Fruit fly (Drosophila melanogaster) whole organism, embryonic: Measurements from ENCODE around the gene RpL18.

Source experiments
- B-H2 ChIP-seq: fragments of 200-800 bp; sonication (Bioruptor generic); optimal IDR thresholded peaks from 2 replicates; lab custom pipeline; 2018; ENCODE audit warnings: missing biosample characterization, mild to moderate bottlenecking, missing genetic modification characterization
- CG11723 ChIP-seq: fragments of 200-800 bp; sonication (Bioruptor generic); optimal IDR thresholded peaks from 2 replicates; lab custom pipeline; 2017; ENCODE audit warnings: missing biosample characterization, mild to moderate bottlenecking, missing genetic modification characterization
- CG12155 ChIP-seq: fragments of 200-800 bp; sonication (Bioruptor generic); optimal IDR thresholded peaks from 3 replicates; lab custom pipeline; 2016; ENCODE audit warnings: missing biosample characterization, missing genetic modification characterization
- CG12659 ChIP-seq: fragments of 200-800 bp; sonication (Bioruptor generic); optimal IDR thresholded peaks from 3 replicates; lab custom pipeline; 2017; ENCODE audit warnings: mild to moderate bottlenecking, missing biosample characterization, missing genetic modification reagents, missing genetic modification characterization
- CG13287 ChIP-seq: fragments of 200-800 bp; sonication (Bioruptor generic); IDR thresholded peaks from 2 replicates; pipeline ENCODE4 v1.3.6; 2022; ENCODE audit warnings: missing biosample characterization, missing genetic modification characterization; ENCODE audit not compliant: partially characterized antibody
- CG14710 ChIP-seq: fragments of 200-800 bp; sonication (Bioruptor generic); optimal IDR thresholded peaks from 3 replicates; lab custom pipeline; 2019; ENCODE audit warnings: missing biosample characterization, mild to moderate bottlenecking, missing genetic modification characterization, moderate library complexity
- CG15479 ChIP-seq: fragments of 200-800 bp; sonication (Bioruptor generic); optimal IDR thresholded peaks from 3 replicates; lab custom pipeline; 2019; ENCODE audit warnings: missing biosample characterization, mild to moderate bottlenecking, missing genetic modification characterization, moderate library complexity
- CG17385 ChIP-seq: fragments of 200-800 bp; sonication (Bioruptor generic); optimal IDR thresholded peaks from 3 replicates; lab custom pipeline; 2018; ENCODE audit warnings: missing biosample characterization, mild to moderate bottlenecking, missing genetic modification characterization
- CG17829 ChIP-seq: fragments of 200-800 bp; optimal IDR thresholded peaks from 2 replicates; lab custom pipeline; 2019; ENCODE audit warnings: missing biosample characterization, mild to moderate bottlenecking, missing genetic modification characterization, moderate library complexity
- CG18476 ChIP-seq: fragments of 200-800 bp; sonication (Bioruptor generic); optimal IDR thresholded peaks from 2 replicates; lab custom pipeline; 2016; ENCODE audit warnings: missing biosample characterization, mild to moderate bottlenecking, missing genetic modification characterization
- CG2875 ChIP-seq: fragments of 200-800 bp; sonication (Bioruptor generic); optimal IDR thresholded peaks from 2 replicates; lab custom pipeline; 2017; ENCODE audit warnings: missing biosample characterization, mild to moderate bottlenecking, missing genetic modification characterization, missing genetic modification reagents
- CG33213 ChIP-seq: fragments of 200-800 bp; sonication (Bioruptor generic); optimal IDR thresholded peaks from 3 replicates; lab custom pipeline; 2016; ENCODE audit warnings: missing biosample characterization, missing genetic modification characterization
- CG4617 ChIP-seq: fragments of 200-800 bp; sonication (Bioruptor generic); optimal IDR thresholded peaks from 3 replicates; lab custom pipeline; 2016; ENCODE audit warnings: missing biosample characterization, missing genetic modification characterization, borderline replicate concordance
- CG4707 ChIP-seq: fragments of 200-800 bp; sonication (Bioruptor generic); optimal IDR thresholded peaks from 2 replicates; lab custom pipeline; 2018; ENCODE audit warnings: missing biosample characterization, mild to moderate bottlenecking, missing genetic modification characterization, moderate library complexity
- CG4820 ChIP-seq: fragments of 200-800 bp; sonication (Bioruptor generic); optimal IDR thresholded peaks from 3 replicates; lab custom pipeline; 2016; ENCODE audit warnings: missing biosample characterization, missing genetic modification characterization
- CG8924 ChIP-seq: fragments of 200-800 bp; optimal IDR thresholded peaks from 3 replicates; lab custom pipeline; 2019; ENCODE audit warnings: missing biosample characterization, mild to moderate bottlenecking, missing genetic modification characterization, moderate library complexity
- CG9797 ChIP-seq: fragments of 200-800 bp; sonication (Bioruptor generic); optimal IDR thresholded peaks from 3 replicates; lab custom pipeline; 2018; ENCODE audit warnings: missing biosample characterization, mild to moderate bottlenecking, missing genetic modification characterization
- Dip2 ChIP-seq: fragments of 200-800 bp; sonication (Bioruptor generic); IDR thresholded peaks from 2 replicates; pipeline ENCODE4 v1.3.6; 2022; ENCODE audit warnings: missing biosample characterization, missing genetic modification characterization
- Dp ChIP-seq: fragments of 200-800 bp; sonication (Bioruptor generic); optimal IDR thresholded peaks from 2 replicates; lab custom pipeline; 2018; ENCODE audit warnings: missing biosample characterization, mild to moderate bottlenecking, missing genetic modification characterization, moderate library complexity
- GATAe ChIP-seq: fragments of 200-800 bp; sonication (Bioruptor generic); conservative IDR thresholded peaks from 2 replicates; pipeline ENCODE4 v1.3.6; 2022; ENCODE audit warnings: missing biosample characterization, missing genetic modification characterization
- Hmx ChIP-seq: fragments of 200-800 bp; sonication (Bioruptor generic); optimal IDR thresholded peaks from 2 replicates; lab custom pipeline; 2016; ENCODE audit warnings: missing biosample characterization, missing genetic modification characterization
- MESR4 ChIP-seq: fragments of 200-800 bp; sonication (Bioruptor generic); optimal IDR thresholded peaks from 2 replicates; lab custom pipeline; 2018; ENCODE audit warnings: missing biosample characterization, mild to moderate bottlenecking, missing genetic modification characterization, moderate library complexity
- Med ChIP-seq: fragments of 200-800 bp; sonication (Bioruptor generic); peaks from one replicate; lab custom pipeline; 2016; ENCODE audit warnings: missing biosample characterization, missing genetic modification characterization, mild to moderate bottlenecking, inconsistent platforms, moderate library complexity
- Nf-YB ChIP-seq: fragments of 200-800 bp; sonication (Bioruptor generic); optimal IDR thresholded peaks from 3 replicates; lab custom pipeline; 2019; ENCODE audit warnings: missing biosample characterization, mild to moderate bottlenecking, missing genetic modification characterization, moderate library complexity
- Pdp1 ChIP-seq, 2 experiments: fragments of 200-800 bp; sonication (Bioruptor generic); optimal IDR thresholded peaks; 3 replicates each; lab custom pipeline; 2016; ENCODE audit warnings: missing biosample characterization in 2 of 2, missing genetic modification characterization in 2 of 2, mild to moderate bottlenecking in 1 of 2, moderate library complexity in 1 of 2
- Rx ChIP-seq: fragments of 200-800 bp; sonication (Bioruptor generic); IDR thresholded peaks from 2 replicates; pipeline ENCODE4 v1.3.6; 2022; ENCODE audit warnings: missing biosample characterization, missing genetic modification characterization
- Sin3A ChIP-seq: fragments of >200 bp; optimal IDR thresholded peaks from 2 replicates; lab custom pipeline; 2018
- Spps ChIP-seq: fragments of 200-800 bp; sonication (Bioruptor generic); optimal IDR thresholded peaks from 2 replicates; lab custom pipeline; 2018; ENCODE audit warnings: missing biosample characterization, mild to moderate bottlenecking, missing genetic modification characterization
- Stat92E ChIP-seq, 3 experiments: fragments of >200 bp in 2 of 3; fragments of 200-800 bp in 1 of 3; sonication (Bioruptor generic) in 1 of 3; optimal IDR thresholded peaks; 2 replicates each; lab custom pipeline; 2017 to 2019; ENCODE audit warnings: missing biosample characterization in 3 of 3, missing genetic modification characterization in 3 of 3, mild to moderate bottlenecking in 1 of 3, moderate library complexity in 1 of 3
- amos ChIP-seq: fragments of 200-800 bp; sonication (Bioruptor generic); IDR thresholded peaks from 2 replicates; pipeline ENCODE4 v1.3.6; 2022; ENCODE audit warnings: missing biosample characterization, missing genetic modification characterization; ENCODE audit not compliant: partially characterized antibody
- bab2 ChIP-seq: fragments of 200-800 bp; sonication (Bioruptor generic); optimal IDR thresholded peaks from 2 replicates; lab custom pipeline; 2016; ENCODE audit warnings: missing biosample characterization, missing genetic modification characterization
- bcd ChIP-seq: fragments of 200-800 bp; sonication (Bioruptor generic); optimal IDR thresholded peaks from 2 replicates; lab custom pipeline; 2017; ENCODE audit warnings: missing biosample characterization, mild to moderate bottlenecking, missing genetic modification characterization
- dan ChIP-seq: fragments of 200-800 bp; sonication (Bioruptor generic); IDR thresholded peaks from 2 replicates; pipeline ENCODE4 v1.3.6; 2022; ENCODE audit warnings: missing biosample characterization, missing genetic modification characterization
- esg ChIP-seq: fragments of 200-800 bp; sonication (Bioruptor generic); conservative IDR thresholded peaks from 2 replicates; pipeline ENCODE4 v1.3.6; 2022; ENCODE audit warnings: missing biosample characterization, missing genetic modification characterization
- gfzf ChIP-seq: fragments of 200-800 bp; sonication (Bioruptor generic); optimal IDR thresholded peaks from 2 replicates; lab custom pipeline; 2016; ENCODE audit warnings: missing biosample characterization, mild to moderate bottlenecking, missing genetic modification characterization, moderate library complexity
- gt ChIP-seq: fragments of 200-800 bp; sonication (Bioruptor generic); IDR thresholded peaks from 2 replicates; pipeline ENCODE4 v1.3.6; 2022; ENCODE audit warnings: missing biosample characterization, missing genetic modification characterization
- her ChIP-seq: fragments of 200-800 bp; sonication (Bioruptor generic); optimal IDR thresholded peaks from 2 replicates; lab custom pipeline; 2016; ENCODE audit warnings: missing biosample characterization, missing genetic modification characterization
- hth ChIP-seq: fragments of >200 bp; optimal IDR thresholded peaks from 2 replicates; lab custom pipeline; 2017; ENCODE audit warnings: inconsistent platforms
- jing ChIP-seq: fragments of 200-800 bp; sonication (Bioruptor generic); optimal IDR thresholded peaks from 2 replicates; lab custom pipeline; 2018; ENCODE audit warnings: missing biosample characterization, mild to moderate bottlenecking, missing genetic modification characterization
- psq ChIP-seq: fragments of 200-800 bp; sonication (Bioruptor generic); optimal IDR thresholded peaks from 2 replicates; lab custom pipeline; 2017; ENCODE audit warnings: missing biosample characterization, missing genetic modification characterization
- row ChIP-seq: fragments of 200-800 bp; sonication (Bioruptor generic); IDR thresholded peaks from 3 replicates; pipeline ENCODE4 v1.3.6; 2022; ENCODE audit warnings: missing biosample characterization, missing genetic modification characterization
- sd ChIP-seq: fragments of 200-800 bp; sonication (Bioruptor generic); optimal IDR thresholded peaks from 3 replicates; lab custom pipeline; 2018; ENCODE audit warnings: missing biosample characterization, mild to moderate bottlenecking, missing genetic modification characterization, moderate library complexity
- sens ChIP-seq: fragments of 200-800 bp; sonication (Bioruptor generic); peaks from one replicate; lab custom pipeline; 2016; ENCODE audit warnings: missing biosample characterization, missing genetic modification characterization
- stwl ChIP-seq: fragments of 200-800 bp; sonication (Bioruptor generic); optimal IDR thresholded peaks from 3 replicates; lab custom pipeline; 2018; ENCODE audit warnings: missing biosample characterization, mild to moderate bottlenecking, missing genetic modification characterization, moderate library complexity
- tna ChIP-seq: fragments of 200-800 bp; sonication (Bioruptor generic); IDR thresholded peaks from 2 replicates; pipeline ENCODE4 v1.3.6; 2022; ENCODE audit warnings: missing biosample characterization, missing genetic modification characterization; ENCODE audit not compliant: partially characterized antibody
- unc-4 ChIP-seq: fragments of 200-800 bp; sonication (Bioruptor generic); IDR thresholded peaks from 2 replicates; pipeline ENCODE4 v1.3.6; 2022; ENCODE audit warnings: missing biosample characterization, missing genetic modification characterization; ENCODE audit not compliant: partially characterized antibody
- zen ChIP-seq: fragments of 200-800 bp; sonication (Bioruptor generic); optimal IDR thresholded peaks from 3 replicates; lab custom pipeline; 2018; ENCODE audit warnings: missing biosample characterization, mild to moderate bottlenecking, missing genetic modification characterization, moderate library complexity

RpL18 gene

dm6 chr3L:7243775-7244438 lies 2.8 kb upstream of the RpL18 start, which contains the start of the genes mRpL50 and mei-P22 (continued):
- no peak for TF ChIP-seq tna
- no peak for TF ChIP-seq dan
- TF ChIP-seq CG12155 (GFP tag; lab: Kevin White, UChicago): peak; percentile 9
- no peak for TF ChIP-seq Rx (GFP tag; lab: Robert Waterston, UW)
- TF ChIP-seq psq (GFP tag; lab: Kevin White, UChicago): no peak
- no peak for TF ChIP-seq Spps (tag; lab: Kevin White, UChicago)
- TF ChIP-seq Sin3A (lab: Kevin White, UChicago): no peak

- TF ChIP-seq esg (GFP tag; lab: Robert Waterston, UW) (no peak), Hmx (GFP tag; lab: Kevin White, UChicago) (no peak), bcd (GFP tag; lab: Kevin White, UChicago) (no peak), amos (GFP tag; lab: Robert Waterston, UW) (peak; percentile 13; the same call in 1 of the 2 replicates), hth (lab: Kevin White, UChicago) (no peak), gt (no peak), Dip2 (no peak), CG4707 (no peak), CG13287 (GFP tag; lab: Robert Waterston, UW) (peak; percentile 29; the same call in 1 of the 2 replicates), zen (tag; lab: Kevin White, UChicago) (no peak), GATAe (GFP tag; lab: Robert Waterston, UW) (no peak), CG12659 (GFP tag; lab: Kevin White, UChicago) (no peak), unc-4 (GFP tag; lab: Robert Waterston, UW) (0 out of 2 replicates have a peak, but pooled peaks have one; percentile 14), bab2 (GFP tag; lab: Kevin White, UChicago) (no peak), CG4820 (GFP tag; lab: Kevin White, UChicago) (no peak), Stat92E (GFP tag; optimal IDR thresholded peaks at IDR 0.05; lab: Kevin White, UChicago) (no peak), Pdp1 (GFP tag; optimal IDR thresholded peaks at IDR 0.05; lab: Kevin White, UChicago) (peak in 1 of 2 experiments; percentile 66), sens (GFP tag; lab: Kevin White, UChicago) (peak; percentile 29), Nf-YB (GFP tag; lab: Kevin White, UChicago) (no peak), Dp (peak; percentile 63), row (GFP tag; lab: Robert Waterston, UW) (no peak), CG11723 (GFP tag; lab: Kevin White, UChicago) (no peak), gfzf (GFP tag; lab: Kevin White, UChicago) (peak; percentile 71), CG15479 (no peak), CG14710 (peak; percentile 21), CG33213 (GFP tag; lab: Kevin White, UChicago) (no peak), CG4617 (GFP tag; lab: Kevin White, UChicago) (peak; percentile 22), Med (GFP tag; lab: Kevin White, UChicago) (no peak), B-H2 (GFP tag; lab: Kevin White, UChicago) (no peak), CG18476 (no peak), CG17829 (no peak), her (GFP tag; lab: Kevin White, UChicago) (no peak), sd (tag; lab: Kevin White, UChicago) (no peak), stwl (tag; lab: Kevin White, UChicago) (peak; percentile 86), CG17385 (GFP tag; lab: Kevin White, UChicago) (no peak), CG8924 (tag; lab: Kevin White, UChicago) (peak; percentile 23), jing (GFP tag; lab: Kevin White, UChicago) (no peak), CG9797 (GFP tag; lab: Kevin White, UChicago) (peak; percentile 60), CG2875 (GFP tag; lab: Kevin White, UChicago) (no peak), MESR4 (GFP tag; lab: Kevin White, UChicago) (peak; percentile 42)
Observed at dm6 chr3L:7238072-7238759, 2.9 kb downstream of the RpL18 start, which contains the start of the genes CG14829 and BHD. TSS of gene CG14829 (minus strand) at chr3L:7238122. TSS of gene BHD (plus strand) at chr3L:7238542.
